Fruit fly (Drosophila melanogaster): ENCODE data around the gene Porin2.

The Porin2 gene

dm6 chr2L:10856328-10856942 is 9.6 kb upstream of the Porin2 start, which contains the start of gene Dnz1 (continued):
- peak; percentile 57 for TF ChIP-seq Hr39 (GFP tag; optimal IDR thresholded peaks at IDR 0.05)
- TF ChIP-seq CG7368 (GFP tag; optimal IDR thresholded peaks at IDR 0.05): peak; percentile 8
- TF ChIP-seq vri (GFP tag; optimal IDR thresholded peaks at IDR 0.05): no peak
- TF ChIP-seq CG8119 (GFP tag; IDR thresholded peaks at IDR 0.05): 0 out of 3 replicates have a peak, but pooled peaks have one; percentile 37
- TF ChIP-seq Ets96B (tag; optimal IDR thresholded peaks at IDR 0.05): peak; percentile 48
- no peak for TF ChIP-seq CG16779 (tag; optimal IDR thresholded peaks at IDR 0.05)
- TF ChIP-seq CG32006 (GFP tag; optimal IDR thresholded peaks at IDR 0.05): peak; percentile 53
- peak; percentile 69 for TF ChIP-seq Hr4 (GFP tag; optimal IDR thresholded peaks at IDR 0.05)
- peak; percentile 28; the same call in 1 of the 3 replicates for TF ChIP-seq eg (GFP tag; IDR thresholded peaks at IDR 0.05)
- TF ChIP-seq Hr38 (GFP tag; optimal IDR thresholded peaks at IDR 0.05): no peak
- peak in 1 of 2 experiments; percentile 17 for TF ChIP-seq salr (GFP tag; optimal IDR thresholded peaks at IDR 0.05)
- TF ChIP-seq CG6854 (GFP tag; optimal IDR thresholded peaks at IDR 0.05): no peak
- TF ChIP-seq CG15336 (GFP tag; IDR thresholded peaks at IDR 0.05): peak; percentile 29; the same call in 1 of the 2 replicates
- peak; percentile 56 for TF ChIP-seq Met (GFP tag; optimal IDR thresholded peaks at IDR 0.05)
- peak; percentile 70 for TF ChIP-seq pdm3 (GFP tag; optimal IDR thresholded peaks at IDR 0.05)
- TF ChIP-seq cyc (GFP tag; optimal IDR thresholded peaks at IDR 0.05): peak; percentile 29
- peak; percentile 34 for TF ChIP-seq achi (GFP tag; optimal IDR thresholded peaks at IDR 0.05)
- TF ChIP-seq CG1621 (tag; optimal IDR thresholded peaks at IDR 0.05): no peak
- no peak for TF ChIP-seq CG9139 (GFP tag; optimal IDR thresholded peaks at IDR 0.05)
- TF ChIP-seq CG11294 (GFP tag; IDR thresholded peaks at IDR 0.05): 0 out of 2 replicates have a peak, but pooled peaks have one; percentile 16
- peak; percentile 6 for TF ChIP-seq spab (GFP tag; optimal IDR thresholded peaks at IDR 0.05)
- TF ChIP-seq Eip78C (GFP tag): peak; percentile 65
- TF ChIP-seq CG6276 (GFP tag; optimal IDR thresholded peaks at IDR 0.05): no peak
- TF ChIP-seq dac (GFP tag; optimal IDR thresholded peaks at IDR 0.05): no peak
- peak; percentile 54 for TF ChIP-seq CG10631 (GFP tag; optimal IDR thresholded peaks at IDR 0.05)
- TF ChIP-seq lz (GFP tag; optimal IDR thresholded peaks at IDR 0.05): peak; percentile 56

DNA sequence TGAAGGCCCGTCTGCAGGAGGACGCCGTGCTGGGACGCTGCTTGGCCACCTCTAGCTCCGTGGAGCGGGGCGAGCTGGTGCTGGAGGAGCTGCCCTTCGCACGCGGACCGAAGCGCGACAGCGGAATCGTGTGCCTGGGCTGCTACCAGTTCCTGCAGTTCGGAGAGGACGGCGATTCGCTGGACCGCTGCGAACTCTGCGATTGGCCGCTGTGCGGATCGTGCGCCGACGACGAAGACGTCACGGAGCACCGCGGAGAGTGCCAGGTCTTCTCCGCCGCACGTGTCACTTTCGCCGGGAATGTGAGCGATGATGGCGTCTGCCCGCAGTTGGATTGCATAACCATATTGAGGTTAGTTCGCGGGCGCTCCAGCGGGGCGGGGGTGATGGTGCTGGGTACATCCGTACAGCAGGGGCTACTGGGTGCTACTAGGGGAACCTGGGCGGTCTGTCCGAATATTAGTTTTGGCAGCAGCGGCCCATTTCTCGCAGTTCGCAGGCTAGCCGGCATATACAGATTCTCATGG is 4.6 kb upstream of the Porin2 start:
- TF ChIP-seq Sox15 (GFP tag; optimal IDR thresholded peaks at IDR 0.05) (no peak), Eip78C (GFP tag) (peak; percentile 11)

DNA sequence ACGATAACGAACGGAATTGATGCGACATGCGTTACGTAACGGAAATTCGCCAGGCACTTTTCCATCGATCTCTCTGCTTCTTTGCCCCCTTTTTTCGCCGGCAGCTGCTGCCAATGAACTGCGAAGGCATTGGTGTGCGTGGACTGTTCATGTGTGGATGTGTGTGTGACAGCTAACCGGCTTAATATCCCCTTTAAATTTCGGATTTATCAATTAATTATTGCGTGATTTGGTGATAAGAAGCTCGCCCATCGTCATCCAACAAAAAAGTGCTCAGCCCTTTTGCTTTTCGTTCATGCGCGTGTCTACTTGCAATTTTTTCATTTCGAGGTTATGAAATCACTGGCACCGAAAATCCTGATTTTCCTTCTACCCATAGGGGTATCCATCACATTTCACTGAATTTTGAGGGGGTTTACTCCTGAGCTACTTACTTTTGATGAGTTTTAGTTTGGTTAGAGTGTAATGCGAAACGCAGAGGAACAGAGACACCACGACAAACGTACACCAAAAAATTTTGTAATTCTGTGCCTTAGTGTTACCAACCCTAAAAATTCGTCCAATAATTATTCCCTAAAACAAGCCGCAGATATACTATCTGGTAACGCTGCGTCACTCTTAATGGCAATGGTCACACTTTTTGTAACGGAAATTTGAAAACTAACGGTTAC is 3.6 kb upstream of the Porin2 start, which contains the start of gene porin:
Gene porin (minus strand): TSS at position 529 of the 671 bp plus-strand sequence.
- TF ChIP-seq CG4318 (GFP tag; optimal IDR thresholded peaks at IDR 0.05): no peak
- TF ChIP-seq Gug (GFP tag; IDR thresholded peaks at IDR 0.05): no peak
- TF ChIP-seq ss (GFP tag; optimal IDR thresholded peaks at IDR 0.05): peak; percentile 21 to 29
- no peak for TF ChIP-seq CG11294 (GFP tag; IDR thresholded peaks at IDR 0.05)
- TF ChIP-seq esn (GFP tag; optimal IDR thresholded peaks at IDR 0.05): peak; percentile 39
- TF ChIP-seq Eip93F (GFP tag; optimal IDR thresholded peaks at IDR 0.05): no peak
- no peak for TF ChIP-seq CG6808 (GFP tag; optimal IDR thresholded peaks at IDR 0.05)
- TF ChIP-seq CG10669 (GFP tag; optimal IDR thresholded peaks at IDR 0.05): no peak
- peak; percentile 96 for TF ChIP-seq vri (GFP tag; optimal IDR thresholded peaks at IDR 0.05)
- no peak for TF ChIP-seq pdm3 (GFP tag; optimal IDR thresholded peaks at IDR 0.05)
- TF ChIP-seq Eip75B (GFP tag; optimal IDR thresholded peaks at IDR 0.05): no peak
- TF ChIP-seq Sox15 (GFP tag; optimal IDR thresholded peaks at IDR 0.05): no peak
- no peak for TF ChIP-seq dac (GFP tag; optimal IDR thresholded peaks at IDR 0.05)
- no peak for TF ChIP-seq Blimp-1 (GFP tag; optimal IDR thresholded peaks at IDR 0.05)
- no peak for TF ChIP-seq CG31627 (GFP tag; optimal IDR thresholded peaks at IDR 0.05)
- no peak for TF ChIP-seq CG34406 (GFP tag; optimal IDR thresholded peaks at IDR 0.05)
- TF ChIP-seq cyc (GFP tag; optimal IDR thresholded peaks at IDR 0.05): no peak
- no peak for TF ChIP-seq net (GFP tag; optimal IDR thresholded peaks at IDR 0.05)
- TF ChIP-seq lz (GFP tag; optimal IDR thresholded peaks at IDR 0.05): peak; percentile 13
- peak; percentile 11 for TF ChIP-seq Sox14 (GFP tag; optimal IDR thresholded peaks at IDR 0.05)
- no peak for TF ChIP-seq eg (GFP tag; IDR thresholded peaks at IDR 0.05)
- TF ChIP-seq CG6792 (GFP tag; optimal IDR thresholded peaks at IDR 0.05): no peak
- no peak for TF ChIP-seq CG3032 (tag; optimal IDR thresholded peaks at IDR 0.05)
- no peak for TF ChIP-seq CG16779 (tag; optimal IDR thresholded peaks at IDR 0.05)
- TF ChIP-seq Ets21C (GFP tag; optimal IDR thresholded peaks at IDR 0.05): no peak
- TF ChIP-seq Hr4 (GFP tag; optimal IDR thresholded peaks at IDR 0.05): no peak
- no peak for TF ChIP-seq CG32006 (GFP tag; optimal IDR thresholded peaks at IDR 0.05)
- TF ChIP-seq Hr38 (GFP tag; optimal IDR thresholded peaks at IDR 0.05): no peak
- TF ChIP-seq achi (GFP tag; optimal IDR thresholded peaks at IDR 0.05): no peak
- TF ChIP-seq Hr39 (GFP tag; optimal IDR thresholded peaks at IDR 0.05): no peak
- TF ChIP-seq CG9139 (GFP tag; optimal IDR thresholded peaks at IDR 0.05): peak; percentile 17
- no peak for TF ChIP-seq fd85E (GFP tag; optimal IDR thresholded peaks at IDR 0.05)

Measured in whole organism, prepupa.